Worm (Caenorhabditis elegans): ENCODE measurements around the gene nono-1.

DNA sequence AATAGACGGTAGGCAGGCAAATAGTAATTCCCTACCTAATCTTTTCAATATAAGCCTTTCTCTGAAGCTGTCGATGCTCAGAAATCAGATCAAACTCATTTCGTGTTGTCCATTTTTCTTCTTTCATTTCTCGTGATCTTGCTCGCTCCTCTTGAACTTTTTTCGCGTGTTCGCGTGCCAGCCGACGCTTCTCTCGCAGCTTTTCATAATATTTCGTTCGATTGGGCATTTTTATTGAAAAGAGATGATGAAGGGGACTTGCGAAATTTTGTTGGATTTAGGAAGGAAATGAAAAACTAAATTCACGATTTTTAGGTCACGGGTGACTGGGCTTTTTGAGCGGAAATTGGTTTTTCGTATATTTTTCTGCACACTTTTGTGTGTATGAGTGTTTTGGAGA lies 21.1 kb downstream of the nono-1 start, which contains the start of gene EGAP1.1:
- TF ChIP-seq nhr-11 (tag; optimal IDR thresholded peaks at IDR 0.05) = no peak
- TF ChIP-seq pat-9 (tag; optimal IDR thresholded peaks at IDR 0.05) = no peak
- TF ChIP-seq pqm-1 (tag; optimal IDR thresholded peaks at IDR 0.05) = no peak
- no peak for TF ChIP-seq unc-55 (GFP tag; optimal IDR thresholded peaks at IDR 0.05)
- TF ChIP-seq ama-1 (optimal IDR thresholded peaks at IDR 0.05) = no peak
- no peak for TF ChIP-seq hlh-13 (GFP tag; optimal IDR thresholded peaks at IDR 0.05)
- no peak for TF ChIP-seq elt-2 (tag; optimal IDR thresholded peaks at IDR 0.05)
- no peak for TF ChIP-seq C08G9.2 (tag; optimal IDR thresholded peaks at IDR 0.05)
- TF ChIP-seq fkh-10 (GFP tag; optimal IDR thresholded peaks at IDR 0.05) = no peak
- no peak for TF ChIP-seq nfya-1 (tag; optimal IDR thresholded peaks at IDR 0.05)
- no peak for TF ChIP-seq ceh-18 (tag; optimal IDR thresholded peaks at IDR 0.05)
- TF ChIP-seq sox-4 (tag; optimal IDR thresholded peaks at IDR 0.05) = no peak
- no peak for TF ChIP-seq ceh-9 (tag; optimal IDR thresholded peaks at IDR 0.05)
